Worm (Caenorhabditis elegans): ENCODE data around the gene ger-1.

ger-1 gene

ce11 chrIII:7019724-7020123 lies 47.6 kb downstream of the ger-1 start:
- TF ChIP-seq B0310.2 (tag; optimal IDR thresholded peaks at IDR 0.05) (no peak), hmbx-1 (tag; optimal IDR thresholded peaks at IDR 0.05) (no peak), flt-1 (GFP tag; IDR thresholded peaks at IDR 0.05) (no peak), pes-1 (GFP tag; IDR thresholded peaks at IDR 0.05) (no peak), hnd-1 (tag; optimal IDR thresholded peaks at IDR 0.05) (no peak), hmg-4 (GFP tag; optimal IDR thresholded peaks at IDR 0.05) (no peak), ceh-36 (tag; optimal IDR thresholded peaks at IDR 0.05) (no peak), ama-1 (optimal IDR thresholded peaks at IDR 0.05) (no peak)

Data from whole organism, early embryonic.